Worm (Caenorhabditis elegans): Measurements from ENCODE around the gene F28E10.1.

ce11 chrIV:4570599-4570998 lies 2.0 kb downstream of the F28E10.1 start:
- TF ChIP-seq zfp-2 (tag; optimal IDR thresholded peaks at IDR 0.05): no peak
- no peak for TF ChIP-seq nhr-48 (tag; optimal IDR thresholded peaks at IDR 0.05)
- no peak for TF ChIP-seq daf-8 (GFP tag; IDR thresholded peaks at IDR 0.05)
- TF ChIP-seq lin-1 (GFP tag; IDR thresholded peaks at IDR 0.05): no peak
- TF ChIP-seq unc-39 (tag; optimal IDR thresholded peaks at IDR 0.05): no peak
- no peak for TF ChIP-seq Y5F2A.4 (GFP tag; optimal IDR thresholded peaks at IDR 0.05)
